Worm (Caenorhabditis elegans) whole organism, L3 larva: ENCODE measurements around the gene vha-18.

ENCODE experiments used
- ZK546.5 ChIP-seq: sonication (generic microtip); optimal IDR thresholded peaks from 2 replicates; lab custom pipeline; 2017; ENCODE audit warnings: missing biosample characterization, missing genetic modification characterization
- aly-2 ChIP-seq: fragments of 150-350 bp; optimal IDR thresholded peaks from 2 replicates; lab custom pipeline; 2014; ENCODE audit warnings: missing biosample characterization, missing genetic modification characterization
- ama-1 ChIP-seq: fragments of 150-350 bp; optimal IDR thresholded peaks from 2 replicates; lab custom pipeline; 2018
- ceh-82 ChIP-seq: fragments of 150-350 bp; optimal IDR thresholded peaks from 2 replicates; lab custom pipeline; 2014; ENCODE audit warnings: missing biosample characterization, missing genetic modification characterization
- ceh-9 ChIP-seq: sonication (generic microtip); optimal IDR thresholded peaks from 2 replicates; lab custom pipeline; 2018; ENCODE audit warnings: missing biosample characterization, missing genetic modification characterization
- elt-2 ChIP-seq: sonication (generic microtip); optimal IDR thresholded peaks from 2 replicates; lab custom pipeline; 2016; ENCODE audit warnings: missing genetic modification reagents, mild to moderate bottlenecking, missing genetic modification characterization, missing compliant biosample characterization
- nhr-12 ChIP-seq: fragments of 150-350 bp; optimal IDR thresholded peaks from 2 replicates; lab custom pipeline; 2014; ENCODE audit warnings: missing biosample characterization, missing genetic modification characterization
- nhr-28 ChIP-seq: fragments of 150-350 bp; optimal IDR thresholded peaks from 2 replicates; lab custom pipeline; 2014; ENCODE audit warnings: missing biosample characterization, missing genetic modification characterization
- pqm-1 ChIP-seq: fragments of 150-350 bp; optimal IDR thresholded peaks from 2 replicates; lab custom pipeline; 2017; ENCODE audit warnings: missing biosample characterization, missing genetic modification characterization, inconsistent platforms
- unc-39 ChIP-seq: sonication (generic microtip); optimal IDR thresholded peaks from 4 replicates; lab custom pipeline; 2017; ENCODE audit warnings: missing biosample characterization, missing genetic modification characterization
- zag-1 ChIP-seq: fragments of 150-350 bp; optimal IDR thresholded peaks from 2 replicates; lab custom pipeline; 2014; ENCODE audit warnings: missing biosample characterization, missing genetic modification characterization

- no peak for TF ChIP-seq ceh-9 (tag; lab: Kevin White, UChicago)
- TF ChIP-seq aly-2 (tag; lab: Kevin White, UChicago), result no peak
- no peak for TF ChIP-seq ZK546.5 (tag; lab: Kevin White, UChicago)
- no peak for TF ChIP-seq ceh-82
- no peak for TF ChIP-seq unc-39 (tag; lab: Kevin White, UChicago)
- no peak for TF ChIP-seq elt-2 (tag; lab: Kevin White, UChicago)
- no peak for TF ChIP-seq zag-1 (tag; lab: Kevin White, UChicago)
- TF ChIP-seq nhr-28 (tag; lab: Kevin White, UChicago), result no peak
- no peak for TF ChIP-seq pqm-1 (tag; lab: Kevin White, UChicago)
- TF ChIP-seq nhr-12 (tag; lab: Kevin White, UChicago), result no peak
- no peak for TF ChIP-seq ama-1 (lab: Kevin White, UChicago)
Measured at ce11 chrV:8400808-8401207, 12.5 kb downstream of the vha-18 start.
